Fruit fly (Drosophila melanogaster) whole organism, pupa: ENCODE results near the gene CG33259.

Experiments used
- CG12605 ChIP-seq: fragments of 200-800 bp; sonication (Bioruptor generic); IDR thresholded peaks from 2 replicates; pipeline ENCODE4 v1.3.6; 2022; ENCODE audit warnings: missing biosample characterization, missing genetic modification characterization
- CG13204 ChIP-seq: fragments of 200-800 bp; sonication (Bioruptor generic); optimal IDR thresholded peaks from 2 replicates; lab custom pipeline; 2018; ENCODE audit warnings: missing biosample characterization, mild to moderate bottlenecking, missing genetic modification characterization, moderate library complexity
- CG14655 ChIP-seq: fragments of 200-800 bp; sonication (Bioruptor generic); optimal IDR thresholded peaks from 3 replicates; lab custom pipeline; 2017; ENCODE audit warnings: mild to moderate bottlenecking, missing biosample characterization, missing genetic modification reagents, missing genetic modification characterization
- CG15710 ChIP-seq: fragments of 200-800 bp; sonication (Bioruptor generic); optimal IDR thresholded peaks from 2 replicates; lab custom pipeline; 2018; ENCODE audit warnings: missing biosample characterization, mild to moderate bottlenecking, missing genetic modification characterization, moderate library complexity
- CG17806 ChIP-seq: fragments of 200-800 bp; sonication (Bioruptor generic); optimal IDR thresholded peaks from 2 replicates; lab custom pipeline; 2018; ENCODE audit warnings: missing biosample characterization, mild to moderate bottlenecking, missing genetic modification characterization, moderate library complexity
- CG32121 ChIP-seq: fragments of 200-800 bp; sonication (Bioruptor generic); IDR thresholded peaks from 2 replicates; pipeline ENCODE4 v1.3.6; 2022; ENCODE audit warnings: missing biosample characterization, missing genetic modification characterization
- CG4496 ChIP-seq: fragments of 200-800 bp; sonication (Bioruptor generic); IDR thresholded peaks from 3 replicates; pipeline ENCODE4 v1.3.6; 2022; ENCODE audit warnings: missing biosample characterization, missing genetic modification characterization
- CG8301 ChIP-seq: fragments of 200-800 bp; sonication (Bioruptor generic); optimal IDR thresholded peaks from 2 replicates; lab custom pipeline; 2018; ENCODE audit warnings: missing biosample characterization, mild to moderate bottlenecking, missing genetic modification characterization
- CG9948 ChIP-seq: fragments of 200-800 bp; sonication (Bioruptor generic); optimal IDR thresholded peaks from 2 replicates; lab custom pipeline; 2018; ENCODE audit warnings: missing biosample characterization, mild to moderate bottlenecking, missing genetic modification characterization, moderate library complexity
- D1 ChIP-seq: fragments of 200-800 bp; sonication (Bioruptor generic); optimal IDR thresholded peaks from 2 replicates; lab custom pipeline; 2018; ENCODE audit warnings: missing biosample characterization, mild to moderate bottlenecking, missing genetic modification characterization, moderate library complexity
- EcR ChIP-seq: fragments of 200-800 bp; sonication (Bioruptor generic); optimal IDR thresholded peaks from 3 replicates; lab custom pipeline; 2019; ENCODE audit warnings: missing biosample characterization, missing genetic modification characterization, mild to moderate bottlenecking, moderate library complexity, missing genetic modification reagents
- Pif1B ChIP-seq: fragments of 200-800 bp; sonication (Bioruptor generic); optimal IDR thresholded peaks from 3 replicates; lab custom pipeline; 2016; ENCODE audit warnings: missing biosample characterization, missing genetic modification characterization
- gl ChIP-seq: fragments of 200-800 bp; sonication (Bioruptor generic); optimal IDR thresholded peaks from 2 replicates; lab custom pipeline; 2018; ENCODE audit warnings: missing biosample characterization, mild to moderate bottlenecking, missing genetic modification characterization
- rn ChIP-seq: fragments of 200-800 bp; sonication (Bioruptor generic); IDR thresholded peaks from 2 replicates; pipeline ENCODE4 v1.3.6; 2022; ENCODE audit warnings: missing biosample characterization, missing genetic modification characterization

dm6 chr3L:15366310-15366709 is 41.3 kb upstream of the CG33259 start:
- TF ChIP-seq CG9948 (tag; lab: Kevin White, UChicago) = no peak
- TF ChIP-seq CG4496 (GFP tag; lab: Robert Waterston, UW) = no peak
- no peak for TF ChIP-seq rn (GFP tag; lab: Robert Waterston, UW)
- TF ChIP-seq CG8301 (tag; lab: Kevin White, UChicago) = no peak
- TF ChIP-seq CG17806 (tag; lab: Kevin White, UChicago) = no peak
- TF ChIP-seq D1 (tag; lab: Kevin White, UChicago) = no peak
- TF ChIP-seq Pif1B (GFP tag; lab: Kevin White, UChicago) = no peak
- no peak for TF ChIP-seq CG13204 (GFP tag; lab: Kevin White, UChicago)
- no peak for TF ChIP-seq CG32121 (GFP tag; lab: Robert Waterston, UW)
- TF ChIP-seq CG15710 (tag; lab: Kevin White, UChicago) = no peak
- no peak for TF ChIP-seq CG14655 (GFP tag; lab: Kevin White, UChicago)
- TF ChIP-seq CG12605 (GFP tag; lab: Robert Waterston, UW) = no peak
- TF ChIP-seq EcR (GFP tag; lab: Kevin White, UChicago) = no peak
- no peak for TF ChIP-seq gl (tag; lab: Kevin White, UChicago)
